Worm (Caenorhabditis elegans): ENCODE data around the gene K01A12.3.

Gene K01A12.3

DNA sequence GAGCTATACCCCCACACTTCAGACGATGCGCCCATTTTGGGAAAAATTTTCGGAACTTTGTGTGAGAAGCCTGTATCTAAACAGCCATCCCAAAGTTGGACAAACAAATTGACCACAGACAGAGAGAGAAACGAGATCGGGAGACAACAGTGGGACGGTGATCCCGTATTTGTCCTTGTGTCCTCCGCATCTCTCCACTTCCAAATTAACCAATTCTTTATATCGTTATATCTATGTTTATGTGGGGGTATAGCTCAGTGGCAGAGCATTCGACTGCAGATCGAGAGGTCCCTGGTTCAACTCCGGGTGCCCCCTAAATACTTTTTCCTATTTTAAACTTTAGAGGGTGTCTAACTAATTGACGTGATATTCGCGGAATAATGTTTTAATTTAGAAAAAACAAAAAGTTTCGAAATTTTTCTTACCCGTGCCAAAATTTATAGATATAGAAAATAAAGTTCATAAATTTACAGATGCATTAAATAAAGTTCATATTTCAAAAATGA is 13.7 kb upstream of the K01A12.3 start (continued):
- TF ChIP-seq F33H1.4 (GFP tag; IDR thresholded peaks at IDR 0.05), result no peak
- TF ChIP-seq attf-6 (GFP tag; IDR thresholded peaks at IDR 0.05), result no peak
- no peak for TF ChIP-seq F57C9.4 (tag; optimal IDR thresholded peaks at IDR 0.05)
- TF ChIP-seq madf-8 (GFP tag; conservative IDR thresholded peaks at IDR 0.05), result no peak
- TF ChIP-seq rcor-1 (GFP tag; IDR thresholded peaks at IDR 0.05), result peak; percentile 35; the same call in 1 of the 2 replicates
- TF ChIP-seq mcd-1 (GFP tag; IDR thresholded peaks at IDR 0.05), result 0 out of 2 replicates have a peak, but pooled peaks have one; percentile 35
- no peak for TF ChIP-seq madf-3 (GFP tag; IDR thresholded peaks at IDR 0.05)
- peak; percentile 64 for TF ChIP-seq ZK185.1 (tag; optimal IDR thresholded peaks at IDR 0.05; ENCODE audit: poor library complexity, severe bottlenecking)
- TF ChIP-seq Y56A3A.18 (GFP tag; IDR thresholded peaks at IDR 0.05), result no peak
- TF ChIP-seq ztf-6 (GFP tag; IDR thresholded peaks at IDR 0.05), result 0 out of 2 replicates have a peak, but pooled peaks have one; percentile 24
- no peak for TF ChIP-seq B0019.2 (GFP tag; conservative IDR thresholded peaks at IDR 0.05)
- no peak for TF ChIP-seq C17E4.6 (GFP tag; IDR thresholded peaks at IDR 0.05)
- TF ChIP-seq xnd-1 (tag; optimal IDR thresholded peaks at IDR 0.05), result no peak
- TF ChIP-seq lsy-27 (tag; optimal IDR thresholded peaks at IDR 0.05; ENCODE audit: borderline replicate concordance, insufficient read depth), result no peak
- TF ChIP-seq sea-2 (GFP tag; IDR thresholded peaks at IDR 0.05), result no peak
- TF ChIP-seq nhr-120 (GFP tag; IDR thresholded peaks at IDR 0.05), result 0 out of 2 replicates have a peak, but pooled peaks have one; percentile 86
- TF ChIP-seq F10E7.11 (tag; optimal IDR thresholded peaks at IDR 0.05), result no peak
- peak; percentile 91 for TF ChIP-seq die-1 (tag; optimal IDR thresholded peaks at IDR 0.05)
- peak; percentile 26 for TF ChIP-seq attf-5 (GFP tag; optimal IDR thresholded peaks at IDR 0.05)
- no peak; the same call in 1 of the 2 replicates for TF ChIP-seq F39B2.1 (GFP tag; IDR thresholded peaks at IDR 0.05)
- TF ChIP-seq madf-10 (tag; optimal IDR thresholded peaks at IDR 0.05), result peak; percentile 18
- no peak for TF ChIP-seq ama-1 (optimal IDR thresholded peaks at IDR 0.05)
- peak in 1 of 2 experiments; percentile 64 for TF ChIP-seq ama-1 (GFP tag; optimal IDR thresholded peaks at IDR 0.05)
- no peak for TF ChIP-seq ceh-58 (GFP tag; IDR thresholded peaks at IDR 0.05)
- no peak for TF ChIP-seq pha-4 (tag; optimal IDR thresholded peaks at IDR 0.05)
- TF ChIP-seq D2030.7 (GFP tag; IDR thresholded peaks at IDR 0.05), result peak; percentile 68
- TF ChIP-seq T07F8.4 (tag; optimal IDR thresholded peaks at IDR 0.05), result peak; percentile 62
- no peak for TF ChIP-seq lsl-1 (GFP tag; optimal IDR thresholded peaks at IDR 0.05)
- TF ChIP-seq tbx-9 (tag; optimal IDR thresholded peaks at IDR 0.05; ENCODE audit: borderline replicate concordance), result no peak
- no peak for TF ChIP-seq F22D6.2 (tag; optimal IDR thresholded peaks at IDR 0.05)
- TF ChIP-seq Y53G8AR.9 (GFP tag; conservative IDR thresholded peaks at IDR 0.05), result 0 out of 2 replicates have a peak, but pooled peaks have one; percentile 35
- TF ChIP-seq Y67H2A.10 (GFP tag; conservative IDR thresholded peaks at IDR 0.05), result no peak
- 0 out of 2 replicates have a peak, but pooled peaks have one; percentile 18 for TF ChIP-seq egrh-3 (GFP tag; IDR thresholded peaks at IDR 0.05)
- TF ChIP-seq egl-18 (GFP tag; IDR thresholded peaks at IDR 0.05), result no peak
- no peak for TF ChIP-seq Y53F4B.3 (GFP tag; IDR thresholded peaks at IDR 0.05)
- TF ChIP-seq F57A8.1 (GFP tag; optimal IDR thresholded peaks at IDR 0.05), result peak; percentile 61
- TF ChIP-seq lin-26 (GFP tag; IDR thresholded peaks at IDR 0.05), result peak; percentile 88
- TF ChIP-seq mxl-1 (tag; optimal IDR thresholded peaks at IDR 0.05), result peak; percentile 71
- TF ChIP-seq F37B4.10 (GFP tag; IDR thresholded peaks at IDR 0.05), result 0 out of 2 replicates have a peak, but pooled peaks have one; percentile 6
- TF ChIP-seq akir-1 (GFP tag; optimal IDR thresholded peaks at IDR 0.05), result peak; percentile 23
- peak; percentile 16 for TF ChIP-seq lin-40 (tag; optimal IDR thresholded peaks at IDR 0.05)
- no peak for TF ChIP-seq Y95B8A.8 (GFP tag; IDR thresholded peaks at IDR 0.05)
- no peak for TF ChIP-seq nhr-80 (tag; optimal IDR thresholded peaks at IDR 0.05)
- no peak for TF ChIP-seq attf-3 (GFP tag; conservative IDR thresholded peaks at IDR 0.05)
- TF ChIP-seq B0035.1 (tag; optimal IDR thresholded peaks at IDR 0.05), result no peak
- peak; percentile 1 for TF ChIP-seq nhr-27 (tag; optimal IDR thresholded peaks at IDR 0.05)
- TF ChIP-seq dox-1 (GFP tag; IDR thresholded peaks at IDR 0.05), result no peak; the same call in 1 of the 2 replicates
- TF ChIP-seq zim-3 (tag; optimal IDR thresholded peaks at IDR 0.05), result peak; percentile 81
- TF ChIP-seq ceh-27 (GFP tag; optimal IDR thresholded peaks at IDR 0.05), result no peak

Measured in whole organism, young adult.